Worm (Caenorhabditis elegans) whole organism, L1 larva: Measurements from ENCODE around the gene Y94H6A.12.
"Not testable (repeated sequence)": the region's sequence is repeated elsewhere in the genome, so short reads cannot be mapped to it uniquely, and the experiment has no call there.

Experiments
- C16A3.4 ChIP-seq: fragments of 150-350 bp; optimal IDR thresholded peaks from 2 replicates; lab custom pipeline; 2014; ENCODE audit warnings: missing biosample characterization, missing genetic modification characterization
- ama-1 ChIP-seq: fragments of 150-350 bp; optimal IDR thresholded peaks from 2 replicates; lab custom pipeline; 2014
- ceh-88 ChIP-seq: fragments of 200-800 bp; sonication (Bioruptor generic); IDR thresholded peaks from 2 replicates; pipeline ENCODE4 v1.3.6; 2022; ENCODE audit warnings: missing genetic modification characterization, missing compliant biosample characterization
- lin-13 ChIP-seq: fragments of 150-350 bp; optimal IDR thresholded peaks from 2 replicates; lab custom pipeline; 2014; ENCODE audit warnings: missing biosample characterization, missing genetic modification reagents, missing genetic modification characterization
- mdl-1 ChIP-seq, 2 experiments: fragments of 150-350 bp; optimal IDR thresholded peaks; 2 replicates each; lab custom pipeline; 2014 to 2017; ENCODE audit warnings: missing biosample characterization in 2 of 2, missing genetic modification characterization in 2 of 2, inconsistent platforms in 1 of 2
- nhr-11 ChIP-seq: fragments of 150-350 bp; optimal IDR thresholded peaks from 2 replicates; lab custom pipeline; 2014; ENCODE audit warnings: missing biosample characterization, missing genetic modification characterization
- nhr-28 ChIP-seq: fragments of 150-350 bp; optimal IDR thresholded peaks from 2 replicates; lab custom pipeline; 2014; ENCODE audit warnings: missing biosample characterization, missing genetic modification characterization
- nhr-71 ChIP-seq: sonication (generic microtip); optimal IDR thresholded peaks from 2 replicates; lab custom pipeline; 2016; ENCODE audit warnings: mild to moderate bottlenecking, missing genetic modification characterization, moderate library complexity, missing compliant biosample characterization
- nhr-77 ChIP-seq: fragments of 150-350 bp; optimal IDR thresholded peaks from 2 replicates; lab custom pipeline; 2014; ENCODE audit warnings: missing biosample characterization, missing genetic modification characterization
- rnt-1 ChIP-seq: sonication (generic microtip); optimal IDR thresholded peaks from 2 replicates; lab custom pipeline; 2016; ENCODE audit warnings: mild to moderate bottlenecking, missing genetic modification characterization, moderate library complexity, missing compliant biosample characterization
- unc-62 ChIP-seq: fragments of 150-350 bp; optimal IDR thresholded peaks from 2 replicates; lab custom pipeline; 2014; ENCODE audit warnings: missing biosample characterization, missing genetic modification reagents, missing genetic modification characterization
- xbp-1 ChIP-seq: sonication (generic microtip); optimal IDR thresholded peaks from 2 replicates; lab custom pipeline; 2016; ENCODE audit warnings: missing genetic modification characterization, missing compliant biosample characterization

DNA sequence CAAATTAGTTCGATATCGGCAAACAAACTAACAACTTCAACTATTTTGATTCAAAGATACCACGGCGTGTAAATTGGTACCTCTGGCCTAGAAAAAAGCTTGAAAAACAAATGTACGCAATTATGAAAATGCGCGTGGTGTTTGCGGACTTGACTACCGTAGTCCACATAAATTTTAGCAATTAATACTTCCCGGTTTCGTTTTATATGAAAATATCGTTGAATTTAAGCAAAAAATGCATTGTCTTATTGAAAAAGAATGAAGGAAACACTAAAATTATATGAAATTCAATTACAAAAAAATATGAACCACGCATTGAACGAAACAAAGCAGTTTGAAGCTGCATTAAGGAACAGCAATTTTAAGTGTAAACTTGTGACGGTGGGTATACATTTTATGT, 37.9 kb downstream of the Y94H6A.12 start, which contains the start of gene gpx-4:
- TF ChIP-seq C16A3.4 (tag; lab: Kevin White, UChicago); lin-13 (GFP tag; lab: Kevin White, UChicago); ceh-88 (GFP tag; lab: Robert Waterston, UW); xbp-1 (tag; lab: Kevin White, UChicago); nhr-71 (tag; lab: Kevin White, UChicago); ama-1 (lab: Kevin White, UChicago); nhr-11 (tag; lab: Kevin White, UChicago); rnt-1; unc-62 (GFP tag; lab: Kevin White, UChicago); nhr-77 (tag; lab: Kevin White, UChicago); nhr-28 (tag; lab: Kevin White, UChicago); mdl-1 (tag; optimal IDR thresholded peaks at IDR 0.05; lab: Kevin White, UChicago): not testable (repeated sequence)
